Fruit fly (Drosophila melanogaster): Measurements from ENCODE around the gene Gr10b.

The Gr10b gene

DNA sequence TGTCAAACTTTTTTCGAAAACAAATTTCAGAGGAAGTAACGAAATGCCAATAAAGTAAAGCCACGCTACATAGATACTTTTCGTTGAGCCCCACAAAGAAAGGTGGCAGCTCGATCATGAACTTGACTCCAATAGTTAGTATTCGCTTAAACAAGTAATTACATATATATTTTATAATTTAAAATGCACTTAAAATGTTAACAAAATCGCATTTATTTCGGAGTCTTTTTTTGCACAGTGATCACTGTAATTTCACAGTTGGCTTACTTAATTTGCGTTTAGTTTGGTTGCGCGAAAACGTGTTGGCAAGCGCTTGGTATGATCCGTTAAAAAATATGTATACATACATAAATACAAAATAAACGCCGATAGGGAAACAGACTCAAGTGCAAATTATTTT lies 38.6 kb upstream of the Gr10b start:
- TF ChIP-seq Clk (GFP tag; optimal IDR thresholded peaks at IDR 0.05), result no peak
- peak; percentile 12 for TF ChIP-seq bab1 (GFP tag; optimal IDR thresholded peaks at IDR 0.05)

DNA sequence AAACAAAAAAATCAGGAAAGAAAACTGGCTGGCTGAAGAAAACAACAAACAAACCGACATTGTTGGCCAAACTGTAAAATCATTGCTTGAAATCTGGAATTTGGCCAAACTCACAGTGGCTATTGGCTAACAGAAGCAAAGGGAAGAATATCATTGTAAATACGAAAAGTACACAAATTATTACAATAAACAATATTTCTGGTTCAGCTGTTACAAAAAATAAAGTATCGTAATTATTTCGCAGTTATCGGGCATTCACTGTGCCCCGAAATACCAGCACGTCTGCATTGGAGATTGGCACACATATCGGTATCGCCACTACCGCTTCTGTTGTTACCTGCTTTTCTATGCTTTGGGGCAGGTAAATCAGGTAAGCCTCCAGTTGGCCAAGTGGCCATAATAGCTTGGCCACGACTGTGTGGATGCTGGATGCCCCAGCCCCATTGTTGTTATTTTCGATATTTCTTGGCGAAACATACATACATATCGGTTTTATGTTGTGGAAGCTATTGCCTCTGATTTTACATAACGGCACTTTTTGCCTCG lies 38.1 kb upstream of the Gr10b start:
- TF ChIP-seq CG7101 (tag; optimal IDR thresholded peaks at IDR 0.05) (no peak), bab1 (GFP tag; optimal IDR thresholded peaks at IDR 0.05) (peak; percentile 57), ovo (GFP tag; optimal IDR thresholded peaks at IDR 0.05) (no peak), Hr96 (GFP tag; optimal IDR thresholded peaks at IDR 0.05) (no peak), CG14711 (tag; optimal IDR thresholded peaks at IDR 0.05) (no peak), cnc (optimal IDR thresholded peaks at IDR 0.05) (no peak), CG5204 (GFP tag; optimal IDR thresholded peaks at IDR 0.05) (no peak), toe (GFP tag; optimal IDR thresholded peaks at IDR 0.05) (no peak)

DNA sequence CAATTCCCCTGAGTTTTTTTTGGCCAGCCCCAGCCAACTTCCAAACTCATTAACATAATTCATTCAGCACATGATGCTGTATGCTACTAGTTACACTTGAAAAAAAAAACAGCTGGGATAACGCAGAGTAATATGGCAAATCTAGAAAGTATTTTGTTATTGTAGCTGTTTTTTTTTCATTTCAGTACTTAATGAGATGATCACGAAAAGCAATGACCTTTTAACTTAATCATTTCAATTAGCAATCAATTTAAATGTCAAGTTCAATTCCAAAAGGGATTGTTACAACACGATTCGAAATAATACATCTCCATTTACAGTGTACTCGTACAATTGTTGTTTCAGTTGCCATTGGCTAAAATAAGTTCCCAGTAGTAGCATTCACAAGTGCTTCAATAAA lies 37.4 kb upstream of the Gr10b start:
- TF ChIP-seq kay (GFP tag; ENCODE audit: borderline replicate concordance), result no peak
- TF ChIP-seq cnc (optimal IDR thresholded peaks at IDR 0.05), result no peak
- TF ChIP-seq CG11617 (GFP tag; optimal IDR thresholded peaks at IDR 0.05), result no peak
- TF ChIP-seq Mnt (GFP tag; optimal IDR thresholded peaks at IDR 0.05), result no peak
- TF ChIP-seq CG1620 (GFP tag; optimal IDR thresholded peaks at IDR 0.05), result no peak
- no peak for TF ChIP-seq CG33017 (tag; optimal IDR thresholded peaks at IDR 0.05)
- no peak for TF ChIP-seq CG14711 (tag; optimal IDR thresholded peaks at IDR 0.05)
- TF ChIP-seq Crg-1 (GFP tag; optimal IDR thresholded peaks at IDR 0.05), result no peak
- no peak for TF ChIP-seq tj (GFP tag; optimal IDR thresholded peaks at IDR 0.05)
- TF ChIP-seq toe (GFP tag; optimal IDR thresholded peaks at IDR 0.05), result no peak
- no peak for TF ChIP-seq Hr96 (GFP tag; optimal IDR thresholded peaks at IDR 0.05)
- TF ChIP-seq pad (GFP tag; optimal IDR thresholded peaks at IDR 0.05), result no peak

DNA sequence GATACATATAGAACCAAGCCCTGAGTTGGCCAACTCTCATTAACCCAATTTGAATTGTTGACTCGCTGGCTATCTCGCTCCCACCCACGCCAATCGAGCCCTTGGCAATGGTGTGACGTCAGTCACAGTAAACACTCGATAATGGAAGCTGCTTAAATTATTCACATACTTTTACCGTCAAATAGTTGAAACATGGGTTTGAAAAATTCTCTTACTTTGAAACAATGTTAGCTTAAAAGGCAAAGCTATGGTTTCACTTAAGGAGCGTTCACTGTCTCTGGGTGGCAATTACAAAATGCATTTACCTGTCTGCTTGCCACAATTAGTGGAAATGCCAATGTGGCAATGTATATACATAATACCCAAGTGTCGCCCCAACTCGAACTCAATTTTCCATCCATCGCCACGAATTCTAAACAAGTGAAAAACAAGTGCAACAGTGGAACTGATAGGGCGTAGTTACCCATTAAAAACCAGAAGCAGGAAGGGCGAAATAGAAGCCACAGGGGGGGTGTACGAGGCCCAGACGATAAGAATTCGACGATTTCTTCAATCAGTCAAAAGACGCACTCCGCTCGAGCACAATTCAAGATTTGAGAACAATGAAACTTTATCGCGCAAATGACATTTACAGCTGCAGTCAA lies 36.6 kb upstream of the Gr10b start:
- TF ChIP-seq Hr96 (GFP tag; optimal IDR thresholded peaks at IDR 0.05) (peak; percentile 81), Mnt (GFP tag; optimal IDR thresholded peaks at IDR 0.05) (peak; percentile 46), bab1 (GFP tag; optimal IDR thresholded peaks at IDR 0.05) (peak; percentile 75), cic (GFP tag; optimal IDR thresholded peaks at IDR 0.05) (peak; percentile 62), CG12768 (GFP tag; optimal IDR thresholded peaks at IDR 0.05) (peak; percentile 77), Clk (GFP tag; optimal IDR thresholded peaks at IDR 0.05) (peak; percentile 20), CG1620 (GFP tag; optimal IDR thresholded peaks at IDR 0.05) (peak; percentile 74), Crg-1 (GFP tag; optimal IDR thresholded peaks at IDR 0.05) (peak; percentile 65), CG7101 (tag; optimal IDR thresholded peaks at IDR 0.05) (peak; percentile 86), toe (GFP tag; optimal IDR thresholded peaks at IDR 0.05) (peak; percentile 50), cnc (optimal IDR thresholded peaks at IDR 0.05) (no peak), kay (GFP tag; ENCODE audit: borderline replicate concordance) (no peak), CG7045 (GFP tag; optimal IDR thresholded peaks at IDR 0.05) (peak; percentile 78), CG5204 (GFP tag; optimal IDR thresholded peaks at IDR 0.05) (peak; percentile 75), CG14711 (tag; optimal IDR thresholded peaks at IDR 0.05) (peak; percentile 75), tj (GFP tag; optimal IDR thresholded peaks at IDR 0.05) (peak; percentile 45), ovo (GFP tag; optimal IDR thresholded peaks at IDR 0.05) (peak; percentile 43), pad (GFP tag; optimal IDR thresholded peaks at IDR 0.05) (peak; percentile 70), CG33017 (tag; optimal IDR thresholded peaks at IDR 0.05) (peak; percentile 74), CG11617 (GFP tag; optimal IDR thresholded peaks at IDR 0.05) (peak; percentile 59)

- TF ChIP-seq tj (GFP tag; optimal IDR thresholded peaks at IDR 0.05) (peak; percentile 17), cnc (optimal IDR thresholded peaks at IDR 0.05) (no peak)
Measured at dm6 chrX:11448637-11449036, 35.6 kb upstream of the Gr10b start.

- peak; percentile 98 for TF ChIP-seq cic (GFP tag; optimal IDR thresholded peaks at IDR 0.05)
- no peak for TF ChIP-seq kay (GFP tag; ENCODE audit: borderline replicate concordance)
- peak; percentile 97 for TF ChIP-seq CG7101 (tag; optimal IDR thresholded peaks at IDR 0.05)
- TF ChIP-seq CG7045 (GFP tag; optimal IDR thresholded peaks at IDR 0.05), result peak; percentile 66
- peak; percentile 93 for TF ChIP-seq bab1 (GFP tag; optimal IDR thresholded peaks at IDR 0.05)
- TF ChIP-seq Crg-1 (GFP tag; optimal IDR thresholded peaks at IDR 0.05), result peak; percentile 89
- TF ChIP-seq Hr96 (GFP tag; optimal IDR thresholded peaks at IDR 0.05), result peak; percentile 91
- no peak for TF ChIP-seq cnc (optimal IDR thresholded peaks at IDR 0.05)
- peak; percentile 70 for TF ChIP-seq toe (GFP tag; optimal IDR thresholded peaks at IDR 0.05)
- TF ChIP-seq tj (GFP tag; optimal IDR thresholded peaks at IDR 0.05), result peak; percentile 99
- TF ChIP-seq CG11617 (GFP tag; optimal IDR thresholded peaks at IDR 0.05), result peak; percentile 81
- TF ChIP-seq CG14711 (tag; optimal IDR thresholded peaks at IDR 0.05), result peak; percentile 92
- TF ChIP-seq pad (GFP tag; optimal IDR thresholded peaks at IDR 0.05), result peak; percentile 85
- TF ChIP-seq Mnt (GFP tag; optimal IDR thresholded peaks at IDR 0.05), result peak; percentile 88
- peak; percentile 83 for TF ChIP-seq CG12768 (GFP tag; optimal IDR thresholded peaks at IDR 0.05)
- peak; percentile 89 for TF ChIP-seq CG33017 (tag; optimal IDR thresholded peaks at IDR 0.05)
- TF ChIP-seq CG5204 (GFP tag; optimal IDR thresholded peaks at IDR 0.05), result peak; percentile 71
- peak; percentile 8 for TF ChIP-seq ovo (GFP tag; optimal IDR thresholded peaks at IDR 0.05)
- peak; percentile 35 for TF ChIP-seq Clk (GFP tag; optimal IDR thresholded peaks at IDR 0.05)
- peak; percentile 86 for TF ChIP-seq CG1620 (GFP tag; optimal IDR thresholded peaks at IDR 0.05)
Measured at dm6 chrX:11446792-11447405, 33.9 kb upstream of the Gr10b start.

Measured in whole organism, adult.